Fruit fly (Drosophila melanogaster): ENCODE measurements around the gene RhoGAPp190.

Gene RhoGAPp190

dm6 chrX:17651216-17651997, 955 bp downstream of the RhoGAPp190 start:
- TF ChIP-seq EcR (GFP tag; optimal IDR thresholded peaks at IDR 0.05) (peak; percentile 46), fd96Ca (GFP tag; IDR thresholded peaks at IDR 0.05) (no peak), CG13204 (GFP tag; optimal IDR thresholded peaks at IDR 0.05) (peak; percentile 35)

- TF ChIP-seq CG32121 (GFP tag; IDR thresholded peaks at IDR 0.05), result 0 out of 2 replicates have a peak, but pooled peaks have one; percentile 11
- no peak for TF ChIP-seq CG12605 (GFP tag; IDR thresholded peaks at IDR 0.05)
- 0 out of 3 replicates have a peak, but pooled peaks have one; percentile 34 for TF ChIP-seq CG4496 (GFP tag; IDR thresholded peaks at IDR 0.05)
- TF ChIP-seq CG17806 (tag; optimal IDR thresholded peaks at IDR 0.05), result no peak
These were observed 11.5 kb downstream of the RhoGAPp190 start for dm6 chrX:17640837-17641236.

DNA sequence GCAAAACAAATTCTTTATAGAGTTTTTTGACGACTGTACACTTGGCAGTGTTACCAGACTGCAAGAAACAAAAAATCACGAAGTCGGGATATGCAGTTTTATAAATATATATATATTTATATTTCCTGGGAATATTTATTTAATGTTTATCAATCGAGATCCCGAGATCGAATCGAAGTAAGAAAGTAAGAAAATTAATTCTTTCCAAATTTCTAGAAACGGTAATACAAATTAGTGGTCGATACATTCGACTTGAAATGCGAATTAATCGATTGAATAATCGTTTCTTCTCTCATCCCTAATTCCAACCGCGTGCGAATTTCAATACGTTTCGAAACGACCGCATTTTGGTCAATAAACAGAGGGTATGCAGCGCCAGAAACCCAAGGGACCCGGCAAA, 16.4 kb downstream of the RhoGAPp190 start, which contains the start of the genes CG8289 and CG5800:
Gene CG8289 (minus strand): TSS at position 44 of the 400 bp plus-strand sequence.
Gene CG5800 (plus strand): TSS at position 281 of the 400 bp plus-strand sequence.
- TF ChIP-seq D1 (tag; optimal IDR thresholded peaks at IDR 0.05), result no peak
- TF ChIP-seq CG12605 (GFP tag; IDR thresholded peaks at IDR 0.05), result no peak
- no peak for TF ChIP-seq CG15710 (tag; optimal IDR thresholded peaks at IDR 0.05)
- no peak for TF ChIP-seq CG13204 (GFP tag; optimal IDR thresholded peaks at IDR 0.05)
- TF ChIP-seq CG4496 (GFP tag; IDR thresholded peaks at IDR 0.05), result no peak
- no peak for TF ChIP-seq Pif1B (GFP tag; optimal IDR thresholded peaks at IDR 0.05)
- TF ChIP-seq rn (GFP tag; IDR thresholded peaks at IDR 0.05), result no peak
- no peak for TF ChIP-seq CG34367 (tag; optimal IDR thresholded peaks at IDR 0.05)
- TF ChIP-seq gl (tag; optimal IDR thresholded peaks at IDR 0.05), result no peak
- no peak for TF ChIP-seq CG17806 (tag; optimal IDR thresholded peaks at IDR 0.05)
- no peak for TF ChIP-seq CG9948 (tag; optimal IDR thresholded peaks at IDR 0.05)
- TF ChIP-seq Pif1A (GFP tag; optimal IDR thresholded peaks at IDR 0.05), result no peak
- TF ChIP-seq Ets98B (GFP tag; IDR thresholded peaks at IDR 0.05), result no peak
- TF ChIP-seq fd96Ca (GFP tag; IDR thresholded peaks at IDR 0.05), result no peak
- TF ChIP-seq CG14655 (GFP tag; optimal IDR thresholded peaks at IDR 0.05), result no peak
- no peak for TF ChIP-seq CG8159 (tag; optimal IDR thresholded peaks at IDR 0.05)
- no peak for TF ChIP-seq CG32121 (GFP tag; IDR thresholded peaks at IDR 0.05)
- no peak for TF ChIP-seq CG10348 (GFP tag; IDR thresholded peaks at IDR 0.05)

DNA sequence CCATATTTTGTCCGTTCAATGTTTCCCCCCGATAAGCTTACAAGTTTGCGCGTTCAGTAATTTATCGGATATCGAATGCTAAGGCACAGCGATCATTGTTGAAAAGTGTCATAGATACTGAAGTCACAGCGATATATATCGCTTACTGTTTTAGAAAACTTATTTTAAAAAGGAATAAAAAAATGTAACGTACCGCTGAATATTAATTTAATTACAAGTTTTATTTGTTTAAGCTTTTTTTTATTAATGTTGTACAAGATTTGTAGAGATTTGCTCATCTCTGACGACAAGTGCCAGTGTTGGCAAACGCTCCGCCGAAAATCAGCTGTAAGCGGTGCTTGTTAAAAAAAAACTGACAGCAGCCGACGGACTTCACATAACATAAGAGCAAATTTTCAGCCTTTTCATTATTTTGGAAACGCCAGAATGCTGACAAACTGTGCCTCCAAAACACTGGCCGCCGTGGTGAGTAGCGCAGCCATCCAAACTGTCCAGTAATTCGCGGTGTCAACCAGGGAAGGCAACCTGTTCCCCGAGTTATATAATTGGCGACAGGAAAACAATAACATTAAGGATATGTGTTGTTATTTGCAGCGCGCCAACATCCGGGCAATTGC, 20.3 kb downstream of the RhoGAPp190 start, which contains the start of the genes corolla and ND-24:
Gene corolla (minus strand): TSS at position 52 of the 617 bp plus-strand sequence.
Gene ND-24 (plus strand): TSS at position 94 of the 617 bp plus-strand sequence.
- TF ChIP-seq CG8159 (tag; optimal IDR thresholded peaks at IDR 0.05) (peak; percentile 43), Pif1A (GFP tag; optimal IDR thresholded peaks at IDR 0.05) (no peak), CG4496 (GFP tag; IDR thresholded peaks at IDR 0.05) (peak; percentile 88), EcR (GFP tag; optimal IDR thresholded peaks at IDR 0.05) (no peak), Ets98B (GFP tag; IDR thresholded peaks at IDR 0.05) (peak; percentile 77), CG15710 (tag; optimal IDR thresholded peaks at IDR 0.05) (peak; percentile 60), gl (tag; optimal IDR thresholded peaks at IDR 0.05) (no peak), CG14655 (GFP tag; optimal IDR thresholded peaks at IDR 0.05) (no peak), D1 (tag; optimal IDR thresholded peaks at IDR 0.05) (no peak), rn (GFP tag; IDR thresholded peaks at IDR 0.05) (peak; percentile 66), fd96Ca (GFP tag; IDR thresholded peaks at IDR 0.05) (no peak; the same call in 2 of the 3 replicates), CG12605 (GFP tag; IDR thresholded peaks at IDR 0.05) (peak; percentile 61), Snoo (tag; optimal IDR thresholded peaks at IDR 0.05) (peak; percentile 38), CG13204 (GFP tag; optimal IDR thresholded peaks at IDR 0.05) (no peak), CG9948 (tag; optimal IDR thresholded peaks at IDR 0.05) (peak; percentile 51), CG32121 (GFP tag; IDR thresholded peaks at IDR 0.05) (peak; percentile 74), CG8301 (tag; optimal IDR thresholded peaks at IDR 0.05) (peak; percentile 31), CG10348 (GFP tag; IDR thresholded peaks at IDR 0.05) (no peak), CG34367 (tag; optimal IDR thresholded peaks at IDR 0.05) (peak; percentile 35), Pif1B (GFP tag; optimal IDR thresholded peaks at IDR 0.05) (no peak), CG17806 (tag; optimal IDR thresholded peaks at IDR 0.05) (peak; percentile 57)

- TF ChIP-seq CG13204 (GFP tag; optimal IDR thresholded peaks at IDR 0.05) (no peak), CG15710 (tag; optimal IDR thresholded peaks at IDR 0.05) (no peak), CG9948 (tag; optimal IDR thresholded peaks at IDR 0.05) (no peak), D1 (tag; optimal IDR thresholded peaks at IDR 0.05) (no peak), Snoo (tag; optimal IDR thresholded peaks at IDR 0.05) (no peak), CG4496 (GFP tag; IDR thresholded peaks at IDR 0.05) (no peak), CG8301 (tag; optimal IDR thresholded peaks at IDR 0.05) (no peak), CG17806 (tag; optimal IDR thresholded peaks at IDR 0.05) (no peak), rn (GFP tag; IDR thresholded peaks at IDR 0.05) (no peak)
These were observed 23.0 kb downstream of the RhoGAPp190 start, which contains the start of gene CG8326 for dm6 chrX:17629317-17629716. Gene CG8326, minus strand, starts transcription at chrX:17629492.
